Fruit fly (Drosophila melanogaster) whole organism, embryonic: ENCODE measurements around the gene CG1889.

ENCODE experiments used
- Atf-2 ChIP-seq: fragments of 200-800 bp; sonication (Bioruptor generic); optimal IDR thresholded peaks from 2 replicates; lab custom pipeline; 2016; ENCODE audit warnings: missing biosample characterization, missing genetic modification characterization
- Blimp-1 ChIP-seq: fragments of 200-800 bp; sonication (Bioruptor generic); optimal IDR thresholded peaks from 3 replicates; lab custom pipeline; 2018; ENCODE audit warnings: missing biosample characterization, missing genetic modification characterization, mild to moderate bottlenecking, moderate library complexity, missing genetic modification reagents
- CG10274 ChIP-seq: fragments of 200-800 bp; sonication (Bioruptor generic); optimal IDR thresholded peaks from 3 replicates; lab custom pipeline; 2017; ENCODE audit warnings: missing biosample characterization, mild to moderate bottlenecking, missing genetic modification characterization
- CG12155 ChIP-seq: fragments of 200-800 bp; sonication (Bioruptor generic); optimal IDR thresholded peaks from 3 replicates; lab custom pipeline; 2016; ENCODE audit warnings: missing biosample characterization, missing genetic modification characterization
- CG14014 ChIP-seq: fragments of 200-800 bp; sonication (Bioruptor generic); IDR thresholded peaks from 2 replicates; pipeline ENCODE4 v1.3.6; 2022; ENCODE audit warnings: missing biosample characterization, missing genetic modification characterization
- CG15479 ChIP-seq: fragments of 200-800 bp; sonication (Bioruptor generic); optimal IDR thresholded peaks from 3 replicates; lab custom pipeline; 2019; ENCODE audit warnings: missing biosample characterization, mild to moderate bottlenecking, missing genetic modification characterization, moderate library complexity
- CG1603 ChIP-seq: fragments of 200-800 bp; sonication (Bioruptor generic); optimal IDR thresholded peaks from 2 replicates; lab custom pipeline; 2019; ENCODE audit warnings: missing biosample characterization, mild to moderate bottlenecking, missing genetic modification characterization, moderate library complexity
- CG18011 ChIP-seq: fragments of 200-800 bp; sonication (Bioruptor generic); optimal IDR thresholded peaks from 2 replicates; lab custom pipeline; 2017; ENCODE audit warnings: missing biosample characterization, missing genetic modification characterization, mild to moderate bottlenecking, moderate library complexity, missing genotype
- CG2889 ChIP-seq: fragments of 200-800 bp; sonication (Bioruptor generic); IDR thresholded peaks from 3 replicates; pipeline ENCODE4 v1.3.6; 2022; ENCODE audit warnings: missing biosample characterization, missing genetic modification characterization
- CG32767 ChIP-seq: fragments of 200-800 bp; sonication (Bioruptor generic); IDR thresholded peaks from 2 replicates; pipeline ENCODE4 v1.3.6; 2022; ENCODE audit warnings: missing biosample characterization, missing genetic modification characterization
- CG3407 ChIP-seq: fragments of 200-800 bp; sonication (Bioruptor generic); optimal IDR thresholded peaks from 2 replicates; lab custom pipeline; 2018; ENCODE audit warnings: missing biosample characterization, mild to moderate bottlenecking, missing genetic modification characterization
- CG34224 ChIP-seq: fragments of 200-800 bp; sonication (Bioruptor generic); IDR thresholded peaks from 3 replicates; pipeline ENCODE4 v1.3.6; 2022; ENCODE audit warnings: missing biosample characterization, missing genetic modification characterization; ENCODE audit not compliant: partially characterized antibody
- CG6854 ChIP-seq: fragments of 200-800 bp; sonication (Bioruptor generic); optimal IDR thresholded peaks from 3 replicates; lab custom pipeline; 2017; ENCODE audit warnings: missing biosample characterization, mild to moderate bottlenecking, missing genetic modification characterization
- CG7786 ChIP-seq: fragments of 200-800 bp; sonication (Bioruptor generic); optimal IDR thresholded peaks from 2 replicates; lab custom pipeline; 2016; ENCODE audit warnings: missing biosample characterization, missing genetic modification characterization
- CG7839 ChIP-seq: fragments of 200-800 bp; sonication (Bioruptor generic); optimal IDR thresholded peaks from 3 replicates; lab custom pipeline; 2018; ENCODE audit warnings: missing biosample characterization, mild to moderate bottlenecking, missing genetic modification characterization, moderate library complexity
- CG8924 ChIP-seq: fragments of 200-800 bp; optimal IDR thresholded peaks from 3 replicates; lab custom pipeline; 2019; ENCODE audit warnings: missing biosample characterization, mild to moderate bottlenecking, missing genetic modification characterization, moderate library complexity
- Dll ChIP-seq: fragments of 200-800 bp; sonication (Bioruptor generic); IDR thresholded peaks from 4 replicates; pipeline ENCODE4 v1.3.6; 2022; ENCODE audit warnings: missing biosample characterization, missing genetic modification characterization; ENCODE audit not compliant: partially characterized antibody
- Doc2 ChIP-seq: fragments of 200-800 bp; sonication (Bioruptor generic); IDR thresholded peaks from 2 replicates; pipeline ENCODE4 v1.3.6; 2022; ENCODE audit warnings: missing biosample characterization, missing genetic modification characterization
- Drgx ChIP-seq: fragments of 200-800 bp; sonication (Bioruptor generic); IDR thresholded peaks from 2 replicates; pipeline ENCODE4 v1.3.6; 2022; ENCODE audit warnings: missing biosample characterization, missing genetic modification characterization
- ERR ChIP-seq: fragments of 200-800 bp; sonication (Bioruptor generic); optimal IDR thresholded peaks from 2 replicates; lab custom pipeline; 2016; ENCODE audit warnings: missing biosample characterization, missing genetic modification characterization
- Ets65A ChIP-seq: fragments of 200-800 bp; sonication (Bioruptor generic); peaks from one replicate; lab custom pipeline; 2016; ENCODE audit warnings: missing biosample characterization, missing genetic modification characterization
- HLH3B ChIP-seq: fragments of 200-800 bp; sonication (Bioruptor generic); IDR thresholded peaks from 2 replicates; pipeline ENCODE4 v1.3.6; 2022; ENCODE audit warnings: missing biosample characterization, missing genetic modification characterization
- HmgZ ChIP-seq: fragments of 200-800 bp; sonication (Bioruptor generic); optimal IDR thresholded peaks from 2 replicates; lab custom pipeline; 2018; ENCODE audit warnings: missing biosample characterization, mild to moderate bottlenecking, missing genetic modification characterization
- MTF-1 ChIP-seq: fragments of 200-800 bp; sonication (Bioruptor generic); optimal IDR thresholded peaks from 2 replicates; lab custom pipeline; 2018; ENCODE audit warnings: missing biosample characterization, mild to moderate bottlenecking, missing genetic modification characterization, borderline replicate concordance
- NFAT ChIP-seq: fragments of 200-800 bp; sonication (Bioruptor generic); IDR thresholded peaks from 2 replicates; pipeline ENCODE4 v1.3.6; 2022; ENCODE audit warnings: missing biosample characterization, missing genetic modification characterization
- PHDP ChIP-seq: fragments of 200-800 bp; sonication (Bioruptor generic); optimal IDR thresholded peaks from 3 replicates; lab custom pipeline; 2018; ENCODE audit warnings: missing biosample characterization, mild to moderate bottlenecking, missing genetic modification characterization, moderate library complexity
- Pdp1 ChIP-seq, 2 experiments: fragments of 200-800 bp; sonication (Bioruptor generic); optimal IDR thresholded peaks; 3 replicates each; lab custom pipeline; 2016; ENCODE audit warnings: missing biosample characterization in 2 of 2, missing genetic modification characterization in 2 of 2, mild to moderate bottlenecking in 1 of 2, moderate library complexity in 1 of 2
- Poxn ChIP-seq: fragments of 200-800 bp; sonication (Bioruptor generic); IDR thresholded peaks from 2 replicates; pipeline ENCODE4 v1.3.6; 2022; ENCODE audit warnings: missing biosample characterization, missing genetic modification characterization
- Sin3A ChIP-seq: fragments of >200 bp; optimal IDR thresholded peaks from 2 replicates; lab custom pipeline; 2018
- ara ChIP-seq: fragments of 200-800 bp; sonication (Bioruptor generic); IDR thresholded peaks from 2 replicates; pipeline ENCODE4 v1.3.6; 2022; ENCODE audit warnings: missing biosample characterization, missing genetic modification characterization
- crp ChIP-seq, 2 experiments: fragments of 200-800 bp; sonication (Bioruptor generic); optimal IDR thresholded peaks; 2 replicates in 1 of 2; 3 replicates in 1 of 2; lab custom pipeline; 2017; ENCODE audit warnings: missing biosample characterization in 2 of 2, missing genetic modification characterization in 2 of 2, mild to moderate bottlenecking in 1 of 2, moderate library complexity in 1 of 2
- esg ChIP-seq: fragments of 200-800 bp; sonication (Bioruptor generic); conservative IDR thresholded peaks from 2 replicates; pipeline ENCODE4 v1.3.6; 2022; ENCODE audit warnings: missing biosample characterization, missing genetic modification characterization
- gt ChIP-seq: fragments of 200-800 bp; sonication (Bioruptor generic); IDR thresholded peaks from 2 replicates; pipeline ENCODE4 v1.3.6; 2022; ENCODE audit warnings: missing biosample characterization, missing genetic modification characterization
- ham ChIP-seq: fragments of 200-800 bp; sonication (Bioruptor generic); IDR thresholded peaks from 2 replicates; pipeline ENCODE4 v1.3.6; 2022; ENCODE audit warnings: missing biosample characterization, missing genetic modification characterization
- hbn ChIP-seq: fragments of 200-800 bp; sonication (Bioruptor generic); IDR thresholded peaks from 2 replicates; pipeline ENCODE4 v1.3.6; 2022; ENCODE audit warnings: missing biosample characterization, missing genetic modification characterization; ENCODE audit not compliant: partially characterized antibody
- her ChIP-seq: fragments of 200-800 bp; sonication (Bioruptor generic); optimal IDR thresholded peaks from 2 replicates; lab custom pipeline; 2016; ENCODE audit warnings: missing biosample characterization, missing genetic modification characterization
- odd ChIP-seq: fragments of 200-800 bp; sonication (Bioruptor generic); optimal IDR thresholded peaks from 2 replicates; lab custom pipeline; 2017; ENCODE audit warnings: missing biosample characterization, mild to moderate bottlenecking, missing genetic modification characterization
- p53 ChIP-seq: fragments of 200-800 bp; sonication (Bioruptor generic); optimal IDR thresholded peaks from 2 replicates; lab custom pipeline; 2016; ENCODE audit warnings: missing biosample characterization, missing genetic modification characterization
- pan ChIP-seq, 4 experiments: fragments of >200 bp in 3 of 4; fragments of 200-800 bp in 1 of 4; sonication (Bioruptor generic) in 1 of 4; optimal IDR thresholded peaks in 3 of 4; IDR thresholded peaks in 1 of 4; 2 replicates each; pipeline versions ENCODE4 v1.3.6 to Lab custom; 2017 to 2022; ENCODE audit warnings: missing biosample characterization in 2 of 4, missing genetic modification characterization in 2 of 4, mixed read lengths in 1 of 4
- pzg ChIP-seq: fragments of 200-800 bp; sonication (Bioruptor generic); optimal IDR thresholded peaks from 3 replicates; lab custom pipeline; 2018; ENCODE audit warnings: missing biosample characterization, mild to moderate bottlenecking, missing genetic modification characterization, moderate library complexity
- scrt ChIP-seq: fragments of 200-800 bp; sonication (Bioruptor generic); optimal IDR thresholded peaks from 2 replicates; lab custom pipeline; 2018; ENCODE audit warnings: missing biosample characterization, mild to moderate bottlenecking, missing genetic modification characterization, moderate library complexity
- slou ChIP-seq: fragments of 200-800 bp; sonication (Bioruptor generic); optimal IDR thresholded peaks from 3 replicates; lab custom pipeline; 2016; ENCODE audit warnings: missing biosample characterization, missing genetic modification characterization
- sqz ChIP-seq: fragments of 200-800 bp; sonication (Bioruptor generic); optimal IDR thresholded peaks from 3 replicates; lab custom pipeline; 2018; ENCODE audit warnings: missing biosample characterization, mild to moderate bottlenecking, missing genetic modification characterization
- stc ChIP-seq: fragments of 200-800 bp; sonication (Bioruptor generic); IDR thresholded peaks from 2 replicates; pipeline ENCODE4 v1.3.6; 2022; ENCODE audit warnings: missing biosample characterization, missing genetic modification characterization
- zf30C ChIP-seq: fragments of 200-800 bp; sonication (Bioruptor generic); optimal IDR thresholded peaks from 3 replicates; lab custom pipeline; 2018; ENCODE audit warnings: missing biosample characterization, mild to moderate bottlenecking, missing genetic modification characterization

The CG1889 gene

DNA sequence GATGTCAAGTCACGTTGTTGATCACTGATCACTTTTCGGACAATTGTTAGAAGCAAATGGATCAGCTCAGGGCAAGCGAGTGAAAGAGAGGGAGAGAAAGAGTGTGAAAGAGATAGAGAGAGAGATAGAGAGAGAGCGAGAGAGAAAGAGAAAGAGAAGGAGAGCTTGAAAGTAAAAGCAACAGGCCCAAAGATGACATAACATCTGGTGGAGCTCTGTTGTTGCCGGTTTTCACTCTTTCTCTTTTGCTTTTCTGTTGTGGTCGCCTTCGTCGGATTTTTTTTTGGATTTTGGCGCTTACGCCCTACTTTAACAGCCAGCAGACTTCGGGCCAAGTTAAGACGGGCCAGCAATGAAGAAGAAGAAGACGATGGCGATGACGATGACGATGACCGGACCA is 26.0 kb downstream of the CG1889 start:
- TF ChIP-seq CG6854 (GFP tag; lab: Kevin White, UChicago) (no peak), Pdp1 (GFP tag; optimal IDR thresholded peaks at IDR 0.05; lab: Kevin White, UChicago) (peak in 1 of 2 experiments; percentile 45), Ets65A (GFP tag; lab: Kevin White, UChicago) (peak; percentile 65), crp (GFP tag; optimal IDR thresholded peaks at IDR 0.05; lab: Kevin White, UChicago) (no peak), Blimp-1 (GFP tag; lab: Kevin White, UChicago) (peak; percentile 83), HLH3B (GFP tag; lab: Robert Waterston, UW) (no peak), HmgZ (no peak), sqz (GFP tag; lab: Kevin White, UChicago) (peak; percentile 5)

DNA sequence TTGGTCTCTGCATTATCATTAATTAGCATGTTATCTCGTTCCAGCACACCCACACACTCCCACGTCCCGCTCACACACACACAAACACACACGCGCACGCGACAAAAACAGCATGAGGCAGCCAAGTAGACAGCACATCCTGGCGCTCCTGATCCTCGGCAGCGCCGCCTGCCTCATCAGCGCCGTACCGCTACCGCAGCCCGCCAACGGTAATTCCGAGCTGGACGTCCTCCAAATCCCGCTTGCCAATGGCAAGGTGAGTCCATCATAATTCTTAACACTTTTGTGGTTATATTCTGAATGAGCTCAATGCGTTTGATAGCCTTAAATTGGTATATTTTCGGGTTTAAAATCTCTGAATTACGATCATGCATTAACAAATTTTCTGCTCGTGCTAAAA is 27.9 kb downstream of the CG1889 start:
- no peak for TF ChIP-seq ara (GFP tag; lab: Robert Waterston, UW)
- TF ChIP-seq Ets65A (GFP tag; lab: Kevin White, UChicago): peak; percentile 91

DNA sequence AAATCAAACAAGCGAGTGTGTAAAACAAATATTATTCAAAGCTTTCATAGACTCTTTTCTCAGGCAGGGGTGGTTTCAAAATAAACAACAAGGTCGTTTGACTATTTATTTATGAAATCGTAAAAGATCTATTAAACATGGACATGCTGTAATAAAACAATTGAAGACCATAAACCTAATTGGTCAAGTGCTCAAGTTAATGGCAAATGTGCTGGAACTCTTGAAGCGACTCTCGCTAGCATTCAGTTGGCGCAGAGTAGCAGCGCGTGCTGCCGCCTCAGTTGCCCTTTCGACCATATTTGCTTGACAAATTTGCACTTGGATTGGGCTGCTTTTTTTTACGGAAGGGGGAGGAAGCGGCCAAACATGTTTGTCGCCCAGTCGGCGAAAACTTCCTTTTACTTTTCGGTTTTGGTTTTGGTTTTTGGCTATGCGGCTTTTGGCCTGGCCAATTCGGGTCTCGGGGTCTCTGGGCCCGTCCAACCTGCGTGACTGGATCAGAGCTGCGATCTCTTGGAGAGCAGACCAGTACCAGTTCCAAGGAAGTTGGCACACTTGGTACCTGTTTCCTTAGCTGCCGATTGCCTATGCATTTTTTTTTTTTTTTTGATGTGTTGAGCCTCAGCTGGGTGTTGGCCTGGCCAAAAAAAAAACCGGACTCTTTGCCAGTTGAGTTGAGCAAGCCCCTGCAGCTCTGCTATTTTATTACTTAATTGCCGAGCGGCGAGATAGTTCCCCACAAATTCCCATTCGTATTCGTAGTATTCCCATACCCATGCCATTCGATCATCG is 28.6 kb downstream of the CG1889 start:
- TF ChIP-seq stc (GFP tag; lab: Robert Waterston, UW) (no peak), slou (GFP tag; lab: Kevin White, UChicago) (no peak), Dll (no peak), CG1603 (tag; lab: Kevin White, UChicago) (peak; percentile 9), CG12155 (GFP tag; lab: Kevin White, UChicago) (no peak), Drgx (0 out of 2 replicates have a peak, but pooled peaks have one; percentile 8), gt (GFP tag; lab: Robert Waterston, UW) (no peak), p53 (no peak), ERR (no peak), ham (GFP tag; lab: Robert Waterston, UW) (no peak), CG2889 (no peak), PHDP (peak; percentile 2), Poxn (GFP tag; lab: Robert Waterston, UW) (no peak), CG8924 (tag; lab: Kevin White, UChicago) (no peak), CG7839 (tag; lab: Kevin White, UChicago) (no peak), CG7786 (GFP tag; lab: Kevin White, UChicago) (no peak), Atf-2 (GFP tag; lab: Kevin White, UChicago) (no peak), CG32767 (GFP tag; lab: Robert Waterston, UW) (0 out of 2 replicates have a peak, but pooled peaks have one; percentile 18), odd (no peak), pzg (no peak), Sin3A (lab: Kevin White, UChicago) (no peak), hbn (no peak), CG3407 (no peak), CG10274 (no peak), NFAT (GFP tag; lab: Robert Waterston, UW) (no peak), CG15479 (GFP tag; lab: Kevin White, UChicago) (no peak), pan (optimal IDR thresholded peaks at IDR 0.05; lab: Kevin White, UChicago) (no peak), pan (GFP tag; optimal IDR thresholded peaks at IDR 0.05 in 1 of 2, IDR thresholded peaks at IDR 0.05 in 1 of 2) (no peak), CG18011 (GFP tag; lab: Kevin White, UChicago) (no peak), scrt (no peak), Doc2 (GFP tag; lab: Robert Waterston, UW) (no peak), CG34224 (GFP tag; lab: Robert Waterston, UW) (no peak), MTF-1 (GFP tag; lab: Kevin White, UChicago) (no peak), esg (GFP tag; lab: Robert Waterston, UW) (0 out of 2 replicates have a peak, but pooled peaks have one; percentile 22), CG14014 (GFP tag; lab: Robert Waterston, UW) (peak; percentile 48; the same call in 1 of the 2 replicates), zf30C (GFP tag; lab: Kevin White, UChicago) (no peak), her (GFP tag; lab: Kevin White, UChicago) (no peak)
